Worm (Caenorhabditis elegans): ENCODE measurements around the gene C17F4.11.

C17F4.11 gene

DNA sequence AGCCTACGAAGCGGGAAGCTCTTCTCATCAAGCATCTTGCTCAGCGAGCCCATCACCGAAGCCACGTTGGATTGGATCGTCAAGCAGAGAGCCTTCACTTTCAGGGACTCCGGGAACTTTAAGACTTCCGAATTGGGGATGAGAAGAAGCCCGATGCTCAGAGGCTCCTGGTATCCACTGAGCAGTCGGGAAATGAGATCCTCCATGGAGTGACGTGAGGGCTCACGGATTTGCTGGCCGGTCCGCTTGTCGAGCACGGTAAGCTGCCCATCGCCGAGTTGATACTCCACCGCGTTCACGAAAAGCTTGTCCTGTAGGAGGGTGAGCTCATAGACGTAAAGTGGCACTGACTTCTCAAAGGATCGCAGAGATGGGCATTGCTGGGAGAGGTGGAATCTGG, 10.3 kb downstream of the C17F4.11 start:
- TF ChIP-seq set-16 (GFP tag; IDR thresholded peaks at IDR 0.05) (peak; percentile 58; the same call in 1 of the 2 replicates), gei-8 (GFP tag; optimal IDR thresholded peaks at IDR 0.05) (no peak), hmg-1.1 (GFP tag; IDR thresholded peaks at IDR 0.05) (no peak), ZK337.2 (GFP tag; IDR thresholded peaks at IDR 0.05) (no peak)

- TF ChIP-seq spr-3 (GFP tag; optimal IDR thresholded peaks at IDR 0.05): no peak
- TF ChIP-seq Y5F2A.4 (GFP tag; optimal IDR thresholded peaks at IDR 0.05): no peak
- no peak for TF ChIP-seq tra-1 (GFP tag; IDR thresholded peaks at IDR 0.05)
- no peak for TF ChIP-seq attf-4 (tag; optimal IDR thresholded peaks at IDR 0.05)
- no peak for TF ChIP-seq ceh-62 (tag; optimal IDR thresholded peaks at IDR 0.05)
- TF ChIP-seq madf-5 (GFP tag; IDR thresholded peaks at IDR 0.05): no peak
- no peak for TF ChIP-seq egl-43 (GFP tag; IDR thresholded peaks at IDR 0.05)
- no peak for TF ChIP-seq snpc-4 (tag; optimal IDR thresholded peaks at IDR 0.05)
Observed at ce11 chrII:3248043-3248718, 10.9 kb downstream of the C17F4.11 start, which contains the start of the genes fbxc-50 and C17F4.2. fbxc-50 (minus strand) TSS chrII:3248123. C17F4.2 (plus strand) TSS chrII:3248668.

- no peak for TF ChIP-seq nhr-77 (tag; optimal IDR thresholded peaks at IDR 0.05)
- TF ChIP-seq nhr-10 (tag; optimal IDR thresholded peaks at IDR 0.05): no peak
- TF ChIP-seq lin-15B (tag; optimal IDR thresholded peaks at IDR 0.05): no peak
- no peak for TF ChIP-seq hlh-30 (tag; optimal IDR thresholded peaks at IDR 0.05; ENCODE audit: insufficient read depth)
- no peak for TF ChIP-seq mes-2 (tag; optimal IDR thresholded peaks at IDR 0.05; ENCODE audit: poor library complexity, severe bottlenecking)
- no peak for TF ChIP-seq unc-130 (GFP tag; optimal IDR thresholded peaks at IDR 0.05)
- no peak for TF ChIP-seq lin-13 (GFP tag; optimal IDR thresholded peaks at IDR 0.05)
- no peak for TF ChIP-seq hlh-11 (tag; optimal IDR thresholded peaks at IDR 0.05)
Observed at ce11 chrII:3249406-3249805, 12.1 kb downstream of the C17F4.11 start, which contains the start of gene clec-124. clec-124 (plus strand) TSS chrII:3249706.

- TF ChIP-seq ZK546.5 (tag; optimal IDR thresholded peaks at IDR 0.05) (no peak), set-16 (GFP tag; IDR thresholded peaks at IDR 0.05) (peak; percentile 60; the same call in 1 of the 2 replicates), nhr-48 (tag; optimal IDR thresholded peaks at IDR 0.05) (no peak)
Observed at ce11 chrII:3250195-3250594, 12.9 kb downstream of the C17F4.11 start.

DNA sequence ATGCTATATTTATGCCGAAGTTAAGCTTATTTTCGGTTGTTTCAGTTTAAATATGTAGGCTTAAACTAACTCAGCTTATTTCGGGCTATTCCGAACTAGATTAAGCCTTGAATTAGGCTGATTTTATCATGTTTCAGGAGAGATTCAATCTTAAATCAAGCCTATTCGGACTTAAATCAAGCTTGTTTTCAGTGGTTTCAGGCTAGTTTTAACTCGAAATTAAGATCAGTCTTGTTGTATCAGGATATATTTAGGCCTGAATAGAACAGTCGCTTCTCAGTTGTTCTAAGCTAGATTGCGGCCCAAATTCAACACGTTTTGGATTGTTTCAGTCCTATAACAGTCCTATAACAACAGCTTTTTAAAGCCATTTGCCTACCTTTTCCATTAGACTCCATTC, 14.5 kb downstream of the C17F4.11 start:
- TF ChIP-seq mep-1 (tag; optimal IDR thresholded peaks at IDR 0.05) (no peak), aha-1 (tag) (peak; percentile 96)

- TF ChIP-seq Y75B8A.6 (GFP tag; IDR thresholded peaks at IDR 0.05) (no peak), unc-62 (GFP tag; optimal IDR thresholded peaks at IDR 0.05 in 1 of 2) (peak in 1 of 2 experiments; percentile 8), unc-62 (tag; optimal IDR thresholded peaks at IDR 0.05) (no peak), lin-39 (tag; optimal IDR thresholded peaks at IDR 0.05) (no peak), daf-8 (GFP tag; IDR thresholded peaks at IDR 0.05) (no peak), lsy-2 (tag; optimal IDR thresholded peaks at IDR 0.05) (no peak)
Observed at ce11 chrII:3259254-3259653, 22.0 kb downstream of the C17F4.11 start, which contains the start of gene gcy-19. gcy-19 (minus strand) TSS chrII:3259354.

ce11 chrII:3262504-3262903, 25.2 kb downstream of the C17F4.11 start, which contains the start of gene F02E11.2:
F02E11.2 (plus strand) TSS chrII:3262804.
- TF ChIP-seq nhr-11 (tag; optimal IDR thresholded peaks at IDR 0.05) (no peak), F37D6.2 (tag; optimal IDR thresholded peaks at IDR 0.05) (no peak), nhr-111 (GFP tag; optimal IDR thresholded peaks at IDR 0.05) (no peak), dmd-9 (GFP tag; IDR thresholded peaks at IDR 0.05) (no peak), nhr-237 (tag; optimal IDR thresholded peaks at IDR 0.05) (no peak), nhr-41 (GFP tag; IDR thresholded peaks at IDR 0.05) (no peak), hlh-30 (tag; optimal IDR thresholded peaks at IDR 0.05; ENCODE audit: insufficient read depth) (no peak), nhr-42 (GFP tag; IDR thresholded peaks at IDR 0.05) (no peak), tag-97 (GFP tag; IDR thresholded peaks at IDR 0.05) (no peak), nhr-28 (tag; optimal IDR thresholded peaks at IDR 0.05) (no peak), F10B5.3 (tag; optimal IDR thresholded peaks at IDR 0.05) (no peak)

Measured in whole organism, L4 larva.